Fruit fly (Drosophila melanogaster): ENCODE measurements around the gene Trm7-34.

The Trm7-34 gene

dm6 chr3R:21179592-21180390 lies 46.1 kb upstream of the Trm7-34 start:
- TF ChIP-seq CG9705 (GFP tag; optimal IDR thresholded peaks at IDR 0.05) (no peak), CrebA (GFP tag; optimal IDR thresholded peaks at IDR 0.05; ENCODE audit: borderline replicate concordance) (peak; percentile 46), Myc (optimal IDR thresholded peaks at IDR 0.05) (peak; percentile 89), woc (GFP tag; optimal IDR thresholded peaks at IDR 0.05) (no peak), lola (GFP tag; optimal IDR thresholded peaks at IDR 0.05) (no peak), br (GFP tag; optimal IDR thresholded peaks at IDR 0.05) (peak; percentile 11)

dm6 chr3R:21176663-21177145 lies 43.0 kb upstream of the Trm7-34 start:
- TF ChIP-seq h (GFP tag; optimal IDR thresholded peaks at IDR 0.05), result peak; percentile 27
- peak; percentile 45 for TF ChIP-seq OdsH (GFP tag; optimal IDR thresholded peaks at IDR 0.05)
- no peak for TF ChIP-seq CrebA (GFP tag; optimal IDR thresholded peaks at IDR 0.05; ENCODE audit: borderline replicate concordance)
- peak; percentile 23 for TF ChIP-seq psq (GFP tag; optimal IDR thresholded peaks at IDR 0.05)
- peak in 1 of 2 experiments; percentile 22 for TF ChIP-seq foxo (GFP tag; optimal IDR thresholded peaks at IDR 0.05)
- no peak for TF ChIP-seq dsf (GFP tag; optimal IDR thresholded peaks at IDR 0.05; ENCODE audit: borderline replicate concordance)
- TF ChIP-seq rgr (GFP tag; optimal IDR thresholded peaks at IDR 0.05), result peak; percentile 14
- peak; percentile 3 for TF ChIP-seq Sp1 (GFP tag; optimal IDR thresholded peaks at IDR 0.05)
- peak; percentile 32 for TF ChIP-seq Hr83 (GFP tag; optimal IDR thresholded peaks at IDR 0.05; ENCODE audit: poor library complexity, severe bottlenecking)
- no peak for TF ChIP-seq CG32264 (GFP tag; optimal IDR thresholded peaks at IDR 0.05)
- no peak for TF ChIP-seq Rel (GFP tag; optimal IDR thresholded peaks at IDR 0.05)
- TF ChIP-seq Rel (tag; optimal IDR thresholded peaks at IDR 0.05), result peak; percentile 55

dm6 chr3R:21169525-21170149 lies 36.0 kb upstream of the Trm7-34 start:
- TF ChIP-seq Hr83 (GFP tag; optimal IDR thresholded peaks at IDR 0.05; ENCODE audit: poor library complexity, severe bottlenecking) (no peak), dsf (GFP tag; optimal IDR thresholded peaks at IDR 0.05; ENCODE audit: borderline replicate concordance) (no peak), Abd-B (GFP tag; optimal IDR thresholded peaks at IDR 0.05) (no peak)

dm6 chr3R:21168105-21168504 lies 34.4 kb upstream of the Trm7-34 start, which contains the start of gene Snmp1:
Gene Snmp1 (minus strand): TSS chr3R:21168205.
- no peak for TF ChIP-seq N (GFP tag; optimal IDR thresholded peaks at IDR 0.05)
- TF ChIP-seq lola (GFP tag; optimal IDR thresholded peaks at IDR 0.05), result no peak
- TF ChIP-seq Mio (GFP tag; optimal IDR thresholded peaks at IDR 0.05), result no peak
- TF ChIP-seq HLH106 (tag; optimal IDR thresholded peaks at IDR 0.05), result no peak
- TF ChIP-seq GATAd (GFP tag; optimal IDR thresholded peaks at IDR 0.05), result no peak
- no peak for TF ChIP-seq dsf (GFP tag; optimal IDR thresholded peaks at IDR 0.05; ENCODE audit: borderline replicate concordance)
- no peak for TF ChIP-seq br (GFP tag; optimal IDR thresholded peaks at IDR 0.05)
- TF ChIP-seq foxo (GFP tag; optimal IDR thresholded peaks at IDR 0.05), result no peak
- TF ChIP-seq sv (GFP tag; optimal IDR thresholded peaks at IDR 0.05), result no peak
- no peak for TF ChIP-seq psq (GFP tag; optimal IDR thresholded peaks at IDR 0.05)
- TF ChIP-seq brk (GFP tag; optimal IDR thresholded peaks at IDR 0.05), result no peak
- no peak for TF ChIP-seq ey (GFP tag; optimal IDR thresholded peaks at IDR 0.05)

- no peak for TF ChIP-seq sage (GFP tag; optimal IDR thresholded peaks at IDR 0.05)
- TF ChIP-seq psq (GFP tag; optimal IDR thresholded peaks at IDR 0.05), result no peak
- TF ChIP-seq br (GFP tag; optimal IDR thresholded peaks at IDR 0.05), result no peak
- TF ChIP-seq Mio (GFP tag; optimal IDR thresholded peaks at IDR 0.05), result no peak
- no peak for TF ChIP-seq lola (GFP tag; optimal IDR thresholded peaks at IDR 0.05)
- TF ChIP-seq rgr (GFP tag; optimal IDR thresholded peaks at IDR 0.05), result peak; percentile 2
- no peak for TF ChIP-seq dmrt93B (GFP tag; optimal IDR thresholded peaks at IDR 0.05)
- TF ChIP-seq Rel (GFP tag; optimal IDR thresholded peaks at IDR 0.05), result no peak
- TF ChIP-seq Rel (tag; optimal IDR thresholded peaks at IDR 0.05), result peak; percentile 60
- no peak for TF ChIP-seq fru (GFP tag; optimal IDR thresholded peaks at IDR 0.05)
Observed at dm6 chr3R:21163318-21163828, 29.7 kb upstream of the Trm7-34 start, which contains the start of gene CG5810. Gene CG5810 (plus strand): TSS chr3R:21163778.
